Worm (Caenorhabditis elegans) whole organism, L4 larva: ENCODE results near the gene mrpl-53.

Source experiments
- F10B5.3 ChIP-seq: sonication (generic microtip); optimal IDR thresholded peaks from 2 replicates; lab custom pipeline; 2016; ENCODE audit warnings: mild to moderate bottlenecking, missing genetic modification characterization, missing compliant biosample characterization
- F44E2.7 ChIP-seq: fragments of 200-800 bp; sonication (Bioruptor generic); IDR thresholded peaks from 2 replicates; pipeline ENCODE4 v2.1.2; 2022; ENCODE audit warnings: missing genetic modification characterization, missing compliant biosample characterization
- F49E8.2 ChIP-seq: sonication (generic microtip); optimal IDR thresholded peaks from 2 replicates; lab custom pipeline; 2016; ENCODE audit warnings: missing compliant biosample characterization, mild to moderate bottlenecking, missing genetic modification characterization, borderline replicate concordance
- T20F7.1 ChIP-seq: fragments of 200-800 bp; sonication (Bioruptor generic); optimal IDR thresholded peaks from 2 replicates; lab custom pipeline; 2018; ENCODE audit warnings: mild to moderate bottlenecking, missing genetic modification characterization, missing compliant biosample characterization
- Y75B8A.6 ChIP-seq: fragments of 200-800 bp; sonication (Bioruptor generic); IDR thresholded peaks from 2 replicates; pipeline ENCODE4 v1.3.6; 2022; ENCODE audit warnings: missing genetic modification reagents, missing genetic modification characterization, missing compliant biosample characterization
- ama-1 ChIP-seq: fragments of 150-350 bp; optimal IDR thresholded peaks from 2 replicates; lab custom pipeline; 2014; ENCODE audit warnings: inconsistent platforms, mixed read lengths
- ceh-20 ChIP-seq: fragments of 200-800 bp; sonication (Bioruptor generic); IDR thresholded peaks from 2 replicates; pipeline ENCODE4 v1.3.6; 2022; ENCODE audit warnings: missing genetic modification reagents, missing genetic modification characterization, missing compliant biosample characterization
- ces-1 ChIP-seq: fragments of 150-350 bp; sonication (generic microtip); optimal IDR thresholded peaks from 4 replicates; lab custom pipeline; 2014; ENCODE audit warnings: missing biosample characterization, missing genetic modification reagents, missing genetic modification characterization
- cey-2 ChIP-seq: sonication (generic microtip); optimal IDR thresholded peaks from 3 replicates; lab custom pipeline; 2017; ENCODE audit warnings: missing genetic modification characterization, mild to moderate bottlenecking, missing compliant biosample characterization, antibody characterized with exemption, borderline replicate concordance; ENCODE audit not compliant: insufficient read depth
- daf-16 ChIP-seq, 3 experiments: sonication (generic microtip); optimal IDR thresholded peaks; 2 replicates each; lab custom pipeline; 2016 to 2017; ENCODE audit warnings: missing genetic modification characterization in 3 of 3, missing genetic modification reagents in 3 of 3, mild to moderate bottlenecking in 2 of 3, missing compliant biosample characterization in 2 of 3, missing biosample characterization in 1 of 3, moderate library complexity in 1 of 3
- dmd-6 ChIP-seq: fragments of 200-800 bp; sonication (Bioruptor generic); IDR thresholded peaks from 2 replicates; pipeline ENCODE4 v1.3.6; 2022; ENCODE audit warnings: missing genetic modification reagents, missing genetic modification characterization, missing compliant biosample characterization
- dmd-9 ChIP-seq: fragments of 200-800 bp; sonication (Bioruptor generic); IDR thresholded peaks from 2 replicates; pipeline ENCODE4 v1.3.6; 2022; ENCODE audit warnings: missing genetic modification reagents, missing genetic modification characterization, missing compliant biosample characterization
- dve-1 ChIP-seq: sonication (generic microtip); optimal IDR thresholded peaks from 2 replicates; lab custom pipeline; 2017; ENCODE audit warnings: antibody characterized with exemption, mild to moderate bottlenecking, missing genetic modification characterization, missing compliant biosample characterization; ENCODE audit not compliant: insufficient read depth
- egl-43 ChIP-seq: fragments of 200-800 bp; sonication (Bioruptor generic); IDR thresholded peaks from 2 replicates; pipeline ENCODE4 v1.3.6; 2022; ENCODE audit warnings: missing genetic modification reagents, missing genetic modification characterization, missing compliant biosample characterization
- hif-1 ChIP-seq, 2 experiments: sonication (generic microtip); optimal IDR thresholded peaks; 2 replicates each; lab custom pipeline; 2016 to 2017; ENCODE audit warnings: missing compliant biosample characterization in 2 of 2, missing genetic modification characterization in 2 of 2, missing genetic modification reagents in 2 of 2, missing genotype in 2 of 2, mild to moderate bottlenecking in 1 of 2
- hlh-11 ChIP-seq: fragments of 200-800 bp; sonication (Bioruptor generic); optimal IDR thresholded peaks from 2 replicates; lab custom pipeline; 2018; ENCODE audit warnings: mild to moderate bottlenecking, missing genetic modification characterization, missing compliant biosample characterization
- hlh-30 ChIP-seq: sonication (generic microtip); optimal IDR thresholded peaks from 2 replicates; lab custom pipeline; 2017; ENCODE audit warnings: antibody characterized with exemption, mild to moderate bottlenecking, missing genetic modification characterization, missing compliant biosample characterization; ENCODE audit not compliant: insufficient read depth
- jun-1 ChIP-seq: fragments of 150-350 bp; optimal IDR thresholded peaks from 2 replicates; lab custom pipeline; 2014; ENCODE audit warnings: missing biosample characterization, missing genetic modification reagents, missing genetic modification characterization
- lim-7 ChIP-seq: fragments of 200-800 bp; sonication (Bioruptor generic); IDR thresholded peaks from 2 replicates; pipeline ENCODE4 v1.3.6; 2022; ENCODE audit warnings: missing genetic modification characterization, missing compliant biosample characterization
- lin-13 ChIP-seq: fragments of 150-350 bp; optimal IDR thresholded peaks from 2 replicates; lab custom pipeline; 2014; ENCODE audit warnings: missing biosample characterization, missing genetic modification reagents, missing genetic modification characterization
- lin-15B ChIP-seq: fragments of 150-350 bp; sonication (generic microtip); optimal IDR thresholded peaks from 3 replicates; lab custom pipeline; 2014; ENCODE audit warnings: missing biosample characterization, missing genetic modification characterization
- lin-29 ChIP-seq: fragments of 200-800 bp; sonication (Bioruptor generic); IDR thresholded peaks from 2 replicates; pipeline ENCODE4 v1.3.6; 2022; ENCODE audit warnings: missing genetic modification reagents, missing genetic modification characterization, missing compliant biosample characterization
- lin-38 ChIP-seq: fragments of 200-800 bp; sonication (Bioruptor generic); IDR thresholded peaks from 2 replicates; pipeline ENCODE4 v1.3.6; 2022; ENCODE audit warnings: missing genetic modification reagents, missing genetic modification characterization, missing compliant biosample characterization
- lin-39 ChIP-seq: fragments of 150-350 bp; optimal IDR thresholded peaks from 2 replicates; lab custom pipeline; 2014; ENCODE audit warnings: missing biosample characterization, missing genetic modification reagents, missing genetic modification characterization
- lir-3 ChIP-seq: sonication (generic microtip); optimal IDR thresholded peaks from 2 replicates; lab custom pipeline; 2016; ENCODE audit warnings: mild to moderate bottlenecking, missing genetic modification characterization, missing compliant biosample characterization
- lsy-2 ChIP-seq, 2 experiments: fragments of 150-350 bp in 1 of 2; sonication (generic microtip) in 1 of 2; optimal IDR thresholded peaks; 2 replicates each; lab custom pipeline; 2014 to 2017; ENCODE audit warnings: missing biosample characterization in 2 of 2, missing genetic modification characterization in 2 of 2
- mdl-1 ChIP-seq, 2 experiments: fragments of 150-350 bp in 1 of 2; sonication (generic microtip) in 1 of 2; optimal IDR thresholded peaks; 2 replicates each; lab custom pipeline; 2014 to 2017; ENCODE audit warnings: missing biosample characterization in 2 of 2, missing genetic modification characterization in 2 of 2
- mes-2 ChIP-seq: sonication (generic microtip); optimal IDR thresholded peaks from 2 replicates; lab custom pipeline; 2016; ENCODE audit warnings: missing genotype, mild to moderate bottlenecking, missing genetic modification characterization, missing compliant biosample characterization; ENCODE audit not compliant: poor library complexity, severe bottlenecking
- nhr-10 ChIP-seq: fragments of 150-350 bp; optimal IDR thresholded peaks from 2 replicates; lab custom pipeline; 2014; ENCODE audit warnings: missing biosample characterization, missing genetic modification characterization
- nhr-102 ChIP-seq: sonication (generic microtip); optimal IDR thresholded peaks from 2 replicates; lab custom pipeline; 2016; ENCODE audit warnings: mild to moderate bottlenecking, missing genetic modification characterization, moderate library complexity, missing compliant biosample characterization
- nhr-11 ChIP-seq: fragments of 150-350 bp; optimal IDR thresholded peaks from 2 replicates; lab custom pipeline; 2014; ENCODE audit warnings: missing biosample characterization, missing genetic modification characterization
- nhr-25 ChIP-seq: sonication (generic microtip); optimal IDR thresholded peaks from 2 replicates; lab custom pipeline; 2017; ENCODE audit warnings: missing genetic modification characterization, mild to moderate bottlenecking, missing compliant biosample characterization, antibody characterized with exemption, moderate library complexity, borderline replicate concordance; ENCODE audit not compliant: insufficient read depth
- nhr-48 ChIP-seq: sonication (generic microtip); optimal IDR thresholded peaks from 2 replicates; lab custom pipeline; 2016; ENCODE audit warnings: mild to moderate bottlenecking, missing genetic modification characterization, missing compliant biosample characterization
- nhr-6 ChIP-seq: fragments of 150-350 bp; optimal IDR thresholded peaks from 2 replicates; lab custom pipeline; 2014; ENCODE audit warnings: missing biosample characterization, missing genetic modification characterization
- pha-4 ChIP-seq, 2 experiments: fragments of 150-350 bp in 1 of 2; fragments of 200-800 bp in 1 of 2; sonication (Bioruptor generic) in 1 of 2; IDR thresholded peaks in 1 of 2; optimal IDR thresholded peaks in 1 of 2; 2 replicates each; pipeline versions ENCODE4 v1.3.6 to Lab custom; 2014 to 2022; ENCODE audit warnings: missing genetic modification characterization in 2 of 2, missing genetic modification reagents in 2 of 2, missing biosample characterization in 1 of 2, missing compliant biosample characterization in 1 of 2
- php-3 ChIP-seq: fragments of 200-800 bp; sonication (Bioruptor generic); IDR thresholded peaks from 2 replicates; pipeline ENCODE4 v1.3.6; 2022; ENCODE audit warnings: missing genetic modification reagents, missing genetic modification characterization, missing compliant biosample characterization
- pqm-1 ChIP-seq: sonication (generic microtip); optimal IDR thresholded peaks from 2 replicates; lab custom pipeline; 2017; ENCODE audit warnings: missing biosample characterization, missing genetic modification characterization
- skn-1 ChIP-seq: fragments of 150-350 bp; optimal IDR thresholded peaks from 2 replicates; lab custom pipeline; 2014; ENCODE audit warnings: missing biosample characterization, missing genetic modification characterization
- snpc-4 ChIP-seq: fragments of 150-350 bp; optimal IDR thresholded peaks from 2 replicates; lab custom pipeline; 2014; ENCODE audit warnings: missing biosample characterization, missing genetic modification characterization
- spr-3 ChIP-seq: fragments of 200-800 bp; sonication (Bioruptor generic); optimal IDR thresholded peaks from 2 replicates; lab custom pipeline; 2018; ENCODE audit warnings: mild to moderate bottlenecking, missing genetic modification characterization, missing compliant biosample characterization
- tag-97 ChIP-seq: fragments of 200-800 bp; sonication (Bioruptor generic); IDR thresholded peaks from 2 replicates; pipeline ENCODE4 v1.3.6; 2022; ENCODE audit warnings: missing genetic modification characterization, missing compliant biosample characterization
- unc-130 ChIP-seq: sonication (generic microtip); optimal IDR thresholded peaks from 2 replicates; lab custom pipeline; 2016; ENCODE audit warnings: missing genetic modification reagents, missing genetic modification characterization, missing compliant biosample characterization
- unc-39 ChIP-seq: sonication (generic microtip); optimal IDR thresholded peaks from 2 replicates; lab custom pipeline; 2017; ENCODE audit warnings: missing biosample characterization, missing genetic modification characterization
- zfp-2 ChIP-seq: sonication (generic microtip); optimal IDR thresholded peaks from 2 replicates; lab custom pipeline; 2016; ENCODE audit warnings: mild to moderate bottlenecking, missing genetic modification characterization, missing compliant biosample characterization
- zip-2 ChIP-seq: fragments of 150-350 bp; optimal IDR thresholded peaks from 2 replicates; lab custom pipeline; 2014; ENCODE audit warnings: missing biosample characterization, missing genetic modification characterization
- ztf-11 ChIP-seq: fragments of 150-350 bp; optimal IDR thresholded peaks from 2 replicates; lab custom pipeline; 2014; ENCODE audit warnings: missing biosample characterization, missing genetic modification characterization
- ztf-7 ChIP-seq: fragments of 150-350 bp; optimal IDR thresholded peaks from 2 replicates; lab custom pipeline; 2014; ENCODE audit warnings: missing biosample characterization, missing genetic modification characterization

mrpl-53 gene

DNA sequence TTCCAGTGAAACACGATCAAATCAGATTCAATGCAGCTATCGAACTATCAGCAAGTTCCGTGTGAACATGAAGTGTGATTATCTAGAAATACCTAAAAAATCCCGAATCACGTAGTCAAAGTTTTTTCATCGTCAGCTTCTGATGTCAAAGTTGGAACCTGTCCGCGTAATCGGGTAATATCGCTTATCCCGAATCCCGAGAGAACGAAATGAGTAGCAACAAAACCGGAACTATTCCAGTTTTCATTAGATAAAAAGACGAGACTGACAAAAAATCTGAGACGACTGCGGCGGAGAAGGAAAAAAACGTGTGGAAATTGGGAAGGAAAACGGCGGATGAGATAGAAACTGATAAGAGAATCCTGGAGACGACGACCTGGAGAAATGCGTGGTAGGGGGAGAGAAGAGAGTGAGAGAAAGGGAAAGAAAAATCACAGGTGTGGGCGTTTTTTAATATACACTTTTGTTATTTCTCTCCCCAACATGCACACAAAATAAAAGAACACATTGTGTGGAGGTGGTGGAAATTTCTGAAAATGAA, 22.6 kb downstream of the mrpl-53 start (continued):
- TF ChIP-seq hif-1 (tag; optimal IDR thresholded peaks at IDR 0.05; lab: Kevin White, UChicago) (peak in 1 of 2 experiments; percentile 0), nhr-11 (tag; lab: Kevin White, UChicago) (peak; percentile 24), dmd-9 (GFP tag; lab: Robert Waterston, UW) (no peak), F44E2.7 (GFP tag; lab: Robert Waterston, UW) (no peak), nhr-102 (tag; lab: Kevin White, UChicago) (no peak), unc-130 (GFP tag; lab: Kevin White, UChicago) (no peak), dve-1 (tag; lab: Kevin White, UChicago) (peak; percentile 3), lim-7 (GFP tag; lab: Robert Waterston, UW) (no peak), F49E8.2 (no peak), nhr-6 (tag; lab: Kevin White, UChicago) (no peak), nhr-48 (peak; percentile 35), zfp-2 (tag; lab: Kevin White, UChicago) (no peak), lin-29 (GFP tag; lab: Robert Waterston, UW) (no peak), egl-43 (GFP tag; lab: Robert Waterston, UW) (no peak), unc-39 (tag; lab: Kevin White, UChicago) (no peak), lin-15B (tag; lab: Kevin White, UChicago) (no peak), nhr-10 (no peak), lin-38 (GFP tag; lab: Robert Waterston, UW) (peak; percentile 7; the same call in 1 of the 2 replicates), lin-39 (no peak), hlh-30 (tag; lab: Kevin White, UChicago) (peak; percentile 34), pqm-1 (peak; percentile 41), spr-3 (GFP tag; lab: Kevin White, UChicago) (no peak), nhr-25 (tag; lab: Kevin White, UChicago) (no peak), ces-1 (GFP tag; lab: Kevin White, UChicago) (no peak), skn-1 (tag; lab: Kevin White, UChicago) (no peak), lir-3 (no peak), ztf-7 (tag; lab: Kevin White, UChicago) (no peak), mdl-1 (tag; optimal IDR thresholded peaks at IDR 0.05; lab: Kevin White, UChicago) (peak in 1 of 2 experiments; percentile 60), zip-2 (tag; lab: Kevin White, UChicago) (peak; percentile 14), php-3 (no peak), snpc-4 (tag; lab: Kevin White, UChicago) (no peak), mes-2 (peak; percentile 17), hlh-11 (tag; lab: Kevin White, UChicago) (peak; percentile 75), lsy-2 (tag; optimal IDR thresholded peaks at IDR 0.05; lab: Kevin White, UChicago) (peak in 1 of 2 experiments; percentile 9), Y75B8A.6 (GFP tag; lab: Robert Waterston, UW) (no peak)

ce11 chrII:9620616-9621015, 23.2 kb downstream of the mrpl-53 start:
- TF ChIP-seq jun-1 (tag; lab: Kevin White, UChicago) (no peak), ztf-11 (tag; lab: Kevin White, UChicago) (no peak), cey-2 (no peak), spr-3 (GFP tag; lab: Kevin White, UChicago) (no peak), dmd-6 (peak; percentile 89), nhr-11 (tag; lab: Kevin White, UChicago) (no peak), Y75B8A.6 (GFP tag; lab: Robert Waterston, UW) (no peak), ceh-20 (GFP tag; lab: Robert Waterston, UW) (0 out of 2 replicates have a peak, but pooled peaks have one; percentile 32), lin-29 (GFP tag; lab: Robert Waterston, UW) (no peak), zip-2 (tag; lab: Kevin White, UChicago) (no peak), php-3 (peak; percentile 76), nhr-48 (no peak), daf-16 (GFP tag; optimal IDR thresholded peaks at IDR 0.05; lab: Kevin White, UChicago) (no peak), daf-16 (tag; optimal IDR thresholded peaks at IDR 0.05; lab: Kevin White, UChicago) (peak; percentile 19), pha-4 (GFP tag; IDR thresholded peaks at IDR 0.05; lab: Robert Waterston, UW) (no peak), pha-4 (tag; optimal IDR thresholded peaks at IDR 0.05; lab: Kevin White, UChicago) (no peak), lin-13 (peak; percentile 21), F10B5.3 (no peak), tag-97 (no peak), ama-1 (no peak), F44E2.7 (GFP tag; lab: Robert Waterston, UW) (no peak), nhr-102 (tag; lab: Kevin White, UChicago) (peak; percentile 12), T20F7.1 (GFP tag; lab: Kevin White, UChicago) (peak; percentile 65), hif-1 (tag; optimal IDR thresholded peaks at IDR 0.05; lab: Kevin White, UChicago) (no peak)
